Fruit fly (Drosophila melanogaster): ENCODE data around the gene CecC.

DNA sequence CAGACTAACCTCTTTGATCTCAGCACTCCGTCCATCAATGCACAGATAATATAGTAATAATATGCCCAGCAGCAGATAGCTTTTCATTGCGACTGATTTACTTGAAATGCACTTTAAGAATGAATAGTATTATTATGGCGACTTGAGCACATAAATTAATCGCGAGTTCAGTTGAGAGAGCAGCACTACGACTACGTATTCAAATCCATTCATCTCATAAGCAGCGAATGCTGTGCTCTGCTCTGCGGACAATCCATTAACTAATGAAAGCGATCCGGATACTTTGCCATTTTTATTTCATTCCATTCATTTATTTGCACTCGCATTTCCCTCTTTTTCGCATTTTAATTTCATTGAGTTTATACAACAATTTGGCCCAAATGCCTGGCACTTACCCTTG lies 21.4 kb downstream of the CecC start, which contains the start of gene CG43448:
- TF ChIP-seq rn (GFP tag; IDR thresholded peaks at IDR 0.05) (no peak), D1 (tag; optimal IDR thresholded peaks at IDR 0.05) (no peak), fd96Ca (GFP tag; IDR thresholded peaks at IDR 0.05) (no peak)
